Worm (Caenorhabditis elegans) whole organism, midembryonic: ENCODE measurements around the gene K09C6.8.

Experiments
- flt-1 ChIP-seq: fragments of 200-800 bp; sonication (Bioruptor generic); IDR thresholded peaks from 2 replicates; pipeline ENCODE4 v1.3.6; 2022; ENCODE audit warnings: missing genetic modification characterization, missing compliant biosample characterization
- med-1 ChIP-seq: sonication (generic microtip); optimal IDR thresholded peaks from 2 replicates; lab custom pipeline; 2017; ENCODE audit warnings: missing genetic modification characterization, mild to moderate bottlenecking, missing compliant biosample characterization, antibody characterized with exemption, missing genetic modification reagents; ENCODE audit not compliant: insufficient read depth

- no peak for TF ChIP-seq med-1 (GFP tag; lab: Kevin White, UChicago)
- no peak for TF ChIP-seq flt-1
Observed at ce11 chrV:871029-871428, 28.0 kb upstream of the K09C6.8 start, which contains the start of gene T02B11.4.
